Worm (Caenorhabditis elegans): Measurements from ENCODE around the gene srv-10.

srv-10 gene

DNA sequence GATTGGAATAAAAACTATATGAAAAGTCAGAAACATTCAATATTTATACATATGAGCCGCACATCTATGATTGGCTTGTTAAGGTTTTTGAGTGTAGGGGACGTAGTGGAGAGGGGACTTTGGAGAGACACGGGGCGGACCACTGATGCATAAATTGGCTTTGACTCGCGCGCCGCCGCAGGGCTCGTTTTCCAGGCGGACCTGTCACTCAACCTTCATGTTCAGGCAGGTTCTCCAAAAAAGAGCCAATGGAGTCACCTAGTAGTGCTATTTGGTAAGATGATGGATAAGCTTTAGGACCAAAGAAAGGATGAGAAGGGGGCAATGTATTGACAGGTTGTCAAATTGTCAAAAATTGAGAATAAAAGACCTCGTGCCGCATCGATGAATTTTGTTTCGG lies 28.7 kb upstream of the srv-10 start:
- TF ChIP-seq ztf-4 (tag; optimal IDR thresholded peaks at IDR 0.05) (no peak), ama-1 (optimal IDR thresholded peaks at IDR 0.05) (no peak), mbf-1 (tag; optimal IDR thresholded peaks at IDR 0.05) (no peak), aly-2 (tag; optimal IDR thresholded peaks at IDR 0.05) (no peak), peb-1 (tag; optimal IDR thresholded peaks at IDR 0.05) (no peak), nhr-77 (tag; optimal IDR thresholded peaks at IDR 0.05) (no peak), blmp-1 (tag; optimal IDR thresholded peaks at IDR 0.05; ENCODE audit: insufficient read depth) (no peak)

- TF ChIP-seq lsy-2 (tag; optimal IDR thresholded peaks at IDR 0.05) (no peak), unc-62 (GFP tag; optimal IDR thresholded peaks at IDR 0.05) (no peak), nhr-237 (tag; optimal IDR thresholded peaks at IDR 0.05) (no peak), nhr-11 (tag; optimal IDR thresholded peaks at IDR 0.05) (no peak), lin-11 (tag; optimal IDR thresholded peaks at IDR 0.05) (no peak), ama-1 (optimal IDR thresholded peaks at IDR 0.05) (no peak), snpc-4 (tag; optimal IDR thresholded peaks at IDR 0.05) (no peak), R02D3.7 (tag; optimal IDR thresholded peaks at IDR 0.05) (no peak), nhr-77 (tag; optimal IDR thresholded peaks at IDR 0.05) (no peak), Y55F3AM.14 (GFP tag; optimal IDR thresholded peaks at IDR 0.05) (peak; percentile 39), nhr-12 (tag; optimal IDR thresholded peaks at IDR 0.05) (no peak), nhr-129 (tag; optimal IDR thresholded peaks at IDR 0.05) (peak; percentile 17), ceh-16 (tag; optimal IDR thresholded peaks at IDR 0.05) (no peak), zag-1 (tag; optimal IDR thresholded peaks at IDR 0.05) (peak; percentile 48), alr-1 (tag; optimal IDR thresholded peaks at IDR 0.05) (no peak), mbf-1 (tag; optimal IDR thresholded peaks at IDR 0.05) (no peak), F13H6.1 (tag; optimal IDR thresholded peaks at IDR 0.05) (no peak), lin-39 (tag; optimal IDR thresholded peaks at IDR 0.05) (no peak), nhr-6 (tag; optimal IDR thresholded peaks at IDR 0.05) (no peak), sem-4 (tag; optimal IDR thresholded peaks at IDR 0.05) (no peak), fos-1 (tag; optimal IDR thresholded peaks at IDR 0.05) (no peak), aly-2 (tag; optimal IDR thresholded peaks at IDR 0.05) (no peak), sma-3 (GFP tag; optimal IDR thresholded peaks at IDR 0.05) (no peak), elt-1 (tag; optimal IDR thresholded peaks at IDR 0.05) (no peak), nhr-25 (tag; optimal IDR thresholded peaks at IDR 0.05) (no peak), crh-2 (tag; optimal IDR thresholded peaks at IDR 0.05) (no peak), ztf-4 (tag; optimal IDR thresholded peaks at IDR 0.05) (no peak)
Measured at ce11 chrV:13396426-13396825, 27.3 kb upstream of the srv-10 start.

ce11 chrV:13401669-13402068 lies 22.0 kb upstream of the srv-10 start:
- TF ChIP-seq skn-1 (tag; optimal IDR thresholded peaks at IDR 0.05) (no peak), dmd-4 (tag; optimal IDR thresholded peaks at IDR 0.05) (no peak), lin-39 (tag; optimal IDR thresholded peaks at IDR 0.05) (no peak), ztf-4 (tag; optimal IDR thresholded peaks at IDR 0.05) (no peak), alr-1 (tag; optimal IDR thresholded peaks at IDR 0.05) (no peak), nhr-23 (tag; optimal IDR thresholded peaks at IDR 0.05) (no peak), nhr-77 (tag; optimal IDR thresholded peaks at IDR 0.05) (no peak), blmp-1 (tag; optimal IDR thresholded peaks at IDR 0.05; ENCODE audit: insufficient read depth) (no peak), nhr-129 (tag; optimal IDR thresholded peaks at IDR 0.05) (no peak), R02D3.7 (tag; optimal IDR thresholded peaks at IDR 0.05) (no peak), elt-3 (tag; optimal IDR thresholded peaks at IDR 0.05) (no peak), sem-4 (tag; optimal IDR thresholded peaks at IDR 0.05) (no peak), nhr-25 (tag; optimal IDR thresholded peaks at IDR 0.05) (no peak), sma-9 (GFP tag; optimal IDR thresholded peaks at IDR 0.05) (no peak), sma-9 (tag; optimal IDR thresholded peaks at IDR 0.05) (no peak), nhr-21 (tag; optimal IDR thresholded peaks at IDR 0.05) (no peak), C34F6.9 (tag; optimal IDR thresholded peaks at IDR 0.05) (no peak), ama-1 (optimal IDR thresholded peaks at IDR 0.05) (no peak), mbf-1 (tag; optimal IDR thresholded peaks at IDR 0.05) (no peak)

DNA sequence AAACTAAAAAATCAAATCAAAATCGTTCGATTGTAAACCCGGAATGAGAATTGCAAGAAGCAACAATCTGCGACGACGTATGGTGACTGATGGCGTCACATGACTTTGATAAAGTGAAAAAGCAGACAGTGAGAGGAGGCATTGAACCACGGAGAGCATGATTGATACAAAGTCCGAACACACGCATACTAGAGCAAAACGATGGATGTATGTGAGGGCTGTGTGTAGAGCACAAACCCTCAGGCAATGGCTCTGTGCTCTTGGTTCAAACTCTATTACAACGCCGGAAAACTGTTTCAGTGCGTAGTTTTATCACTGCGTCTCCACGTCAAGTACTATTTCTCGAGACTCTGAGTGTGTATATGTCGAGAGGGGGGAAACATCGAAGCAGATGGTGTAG lies 21.2 kb upstream of the srv-10 start:
- TF ChIP-seq F13H6.1 (tag; optimal IDR thresholded peaks at IDR 0.05) (peak; percentile 3), ceh-16 (tag; optimal IDR thresholded peaks at IDR 0.05) (no peak), sma-9 (GFP tag; optimal IDR thresholded peaks at IDR 0.05) (peak; percentile 42), sma-9 (tag; optimal IDR thresholded peaks at IDR 0.05) (no peak), nhr-129 (tag; optimal IDR thresholded peaks at IDR 0.05) (peak; percentile 80), unc-55 (GFP tag; optimal IDR thresholded peaks at IDR 0.05) (peak; percentile 4), lin-39 (tag; optimal IDR thresholded peaks at IDR 0.05) (peak; percentile 72), lsy-2 (tag; optimal IDR thresholded peaks at IDR 0.05) (peak in 1 of 2 experiments; percentile 18), elt-1 (tag; optimal IDR thresholded peaks at IDR 0.05) (no peak), C34F6.9 (tag; optimal IDR thresholded peaks at IDR 0.05) (peak; percentile 31)

All from whole organism, L2 larva.